Worm (Caenorhabditis elegans): Measurements from ENCODE around the gene F39B3.7.

DNA sequence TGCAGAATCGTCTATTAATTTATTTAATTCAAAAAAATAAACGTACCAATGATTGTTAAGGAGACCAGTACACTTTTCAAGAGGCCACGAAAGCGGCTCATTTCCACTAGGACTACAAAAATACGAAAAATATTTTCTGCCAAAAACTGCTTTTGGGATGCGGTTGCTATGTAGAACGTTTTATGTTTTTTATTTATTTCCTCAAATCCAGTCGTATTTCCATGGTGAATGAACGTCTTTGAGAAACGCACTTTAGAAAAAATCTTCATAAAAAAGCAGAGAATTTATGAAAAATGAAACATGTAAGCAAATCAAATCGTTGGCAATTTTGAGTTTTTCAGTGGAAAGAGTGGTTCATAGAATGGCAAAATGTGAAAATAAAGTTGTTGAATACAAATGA is at the start of gene F39B3.7:
- TF ChIP-seq tra-4 (tag; optimal IDR thresholded peaks at IDR 0.05) (no peak), ama-1 (optimal IDR thresholded peaks at IDR 0.05) (no peak), pes-1 (GFP tag; IDR thresholded peaks at IDR 0.05) (no peak), hmbx-1 (tag; optimal IDR thresholded peaks at IDR 0.05) (no peak), aly-1 (tag; optimal IDR thresholded peaks at IDR 0.05) (no peak), ceh-36 (tag; optimal IDR thresholded peaks at IDR 0.05) (no peak), tbx-11 (GFP tag; IDR thresholded peaks at IDR 0.05) (no peak), tbx-37 (GFP tag; conservative IDR thresholded peaks at IDR 0.05) (no peak), F13C5.2 (tag; optimal IDR thresholded peaks at IDR 0.05) (no peak), hmg-4 (GFP tag; optimal IDR thresholded peaks at IDR 0.05) (no peak), ets-7 (tag; optimal IDR thresholded peaks at IDR 0.05) (no peak)
